Worm (Caenorhabditis elegans) whole organism, early embryonic: ENCODE measurements around the gene fbxa-94.

ENCODE experiments used
- B0310.2 ChIP-seq: sonication (generic microtip); optimal IDR thresholded peaks from 2 replicates; lab custom pipeline; 2016; ENCODE audit warnings: mild to moderate bottlenecking, missing genetic modification characterization, missing compliant biosample characterization
- ama-1 ChIP-seq: fragments of 150-350 bp; optimal IDR thresholded peaks from 2 replicates; lab custom pipeline; 2014
- flt-1 ChIP-seq: fragments of 200-800 bp; sonication (Bioruptor generic); IDR thresholded peaks from 2 replicates; pipeline ENCODE4 v1.3.6; 2022; ENCODE audit warnings: missing genetic modification characterization, missing compliant biosample characterization
- pes-1 ChIP-seq: fragments of 200-800 bp; sonication (Bioruptor generic); IDR thresholded peaks from 2 replicates; pipeline ENCODE4 v1.3.6; 2022; ENCODE audit warnings: missing genetic modification reagents, missing genetic modification characterization, missing compliant biosample characterization
- scrt-1 ChIP-seq: fragments of 200-800 bp; sonication (Bioruptor generic); IDR thresholded peaks from 2 replicates; pipeline ENCODE4 v1.3.6; 2022; ENCODE audit warnings: missing genetic modification characterization, missing compliant biosample characterization
- tbx-11 ChIP-seq: fragments of 200-800 bp; sonication (Bioruptor generic); IDR thresholded peaks from 2 replicates; pipeline ENCODE4 v1.3.6; 2022; ENCODE audit warnings: missing genetic modification characterization, missing compliant biosample characterization

- TF ChIP-seq flt-1 (GFP tag; lab: Robert Waterston, UW) (no peak), ama-1 (lab: Kevin White, UChicago) (no peak), scrt-1 (no peak), tbx-11 (GFP tag; lab: Robert Waterston, UW) (no peak), B0310.2 (tag; lab: Kevin White, UChicago) (no peak), pes-1 (GFP tag; lab: Robert Waterston, UW) (no peak)
These were observed at the start of gene fbxa-94 for ce11 chrV:15572613-15573012.
